Worm (Caenorhabditis elegans): ENCODE data around the gene ZK1320.5.

The ZK1320.5 gene

ce11 chrII:9668959-9669358 lies 3.5 kb upstream of the ZK1320.5 start, which contains the start of gene taf-8:
taf-8 (plus strand) TSS chrII:9669318.
- TF ChIP-seq attf-5 (GFP tag; optimal IDR thresholded peaks at IDR 0.05) (no peak), F33H1.4 (GFP tag; IDR thresholded peaks at IDR 0.05) (no peak), unc-130 (GFP tag; optimal IDR thresholded peaks at IDR 0.05) (no peak), lsl-1 (GFP tag; optimal IDR thresholded peaks at IDR 0.05) (peak; percentile 73), akir-1 (GFP tag; optimal IDR thresholded peaks at IDR 0.05) (no peak), F57A8.1 (GFP tag; optimal IDR thresholded peaks at IDR 0.05) (no peak), repo-1 (tag; optimal IDR thresholded peaks at IDR 0.05) (no peak), egl-44 (GFP tag; IDR thresholded peaks at IDR 0.05) (no peak), efl-1 (GFP tag; optimal IDR thresholded peaks at IDR 0.05) (no peak), let-607 (tag; optimal IDR thresholded peaks at IDR 0.05) (no peak), F49E8.2 (tag; optimal IDR thresholded peaks at IDR 0.05; ENCODE audit: insufficient read depth) (no peak), nhr-27 (tag; optimal IDR thresholded peaks at IDR 0.05) (no peak), hmg-1.2 (GFP tag; IDR thresholded peaks at IDR 0.05) (peak; percentile 16; the same call in 1 of the 2 replicates), attf-3 (GFP tag; conservative IDR thresholded peaks at IDR 0.05) (peak; percentile 95), Y56A3A.18 (GFP tag; IDR thresholded peaks at IDR 0.05) (no peak), D2030.7 (GFP tag; IDR thresholded peaks at IDR 0.05) (no peak)

ce11 chrII:9667382-9667781 lies 1.9 kb upstream of the ZK1320.5 start, which contains the start of gene ZK1320.11:
ZK1320.11 (plus strand) TSS chrII:9667624.
- TF ChIP-seq madf-3 (GFP tag; IDR thresholded peaks at IDR 0.05) = no peak
- 0 out of 2 replicates have a peak, but pooled peaks have one; percentile 11 for TF ChIP-seq attf-3 (GFP tag; conservative IDR thresholded peaks at IDR 0.05)
- TF ChIP-seq hmg-1.2 (GFP tag; IDR thresholded peaks at IDR 0.05) = peak; percentile 88

- TF ChIP-seq aptf-2 (GFP tag; conservative IDR thresholded peaks at IDR 0.05) (no peak), zfh-2 (GFP tag; conservative IDR thresholded peaks at IDR 0.05) (no peak), Y67H2A.10 (GFP tag; conservative IDR thresholded peaks at IDR 0.05) (no peak), T07F8.4 (tag; optimal IDR thresholded peaks at IDR 0.05) (no peak), attf-5 (GFP tag; optimal IDR thresholded peaks at IDR 0.05) (no peak), Y95B8A.8 (GFP tag; IDR thresholded peaks at IDR 0.05) (no peak), ceh-58 (GFP tag; IDR thresholded peaks at IDR 0.05) (no peak)
Observed at ce11 chrII:9662797-9663196, 2.7 kb downstream of the ZK1320.5 start, which contains the start of gene cyp-13A10. cyp-13A10 (minus strand) TSS chrII:9662884.

ce11 chrII:9662160-9662559 lies 3.3 kb downstream of the ZK1320.5 start:
- no peak for TF ChIP-seq cebp-2 (GFP tag; IDR thresholded peaks at IDR 0.05)
- no peak for TF ChIP-seq egl-18 (GFP tag; IDR thresholded peaks at IDR 0.05)
- TF ChIP-seq ztf-25 (GFP tag; IDR thresholded peaks at IDR 0.05) = no peak
- no peak for TF ChIP-seq ceh-100 (GFP tag; IDR thresholded peaks at IDR 0.05)
- TF ChIP-seq B0019.2 (GFP tag; conservative IDR thresholded peaks at IDR 0.05) = no peak
- no peak for TF ChIP-seq F33H1.4 (GFP tag; IDR thresholded peaks at IDR 0.05)
- TF ChIP-seq madf-3 (GFP tag; IDR thresholded peaks at IDR 0.05) = no peak
- TF ChIP-seq hlh-12 (tag; optimal IDR thresholded peaks at IDR 0.05) = no peak
- TF ChIP-seq T07F8.4 (tag; optimal IDR thresholded peaks at IDR 0.05) = no peak
- TF ChIP-seq ZK185.1 (tag; optimal IDR thresholded peaks at IDR 0.05; ENCODE audit: poor library complexity, severe bottlenecking) = no peak
- TF ChIP-seq F23B12.7 (tag; optimal IDR thresholded peaks at IDR 0.05; ENCODE audit: insufficient read depth) = no peak
- no peak for TF ChIP-seq K12H6.12 (tag; optimal IDR thresholded peaks at IDR 0.05)
- TF ChIP-seq B0035.1 (tag; optimal IDR thresholded peaks at IDR 0.05) = no peak
- TF ChIP-seq let-607 (tag; optimal IDR thresholded peaks at IDR 0.05) = no peak
